Fruit fly (Drosophila melanogaster): ENCODE measurements around the gene CG9662.

The CG9662 gene

dm6 chr2L:3346483-3346839, 30.1 kb downstream of the CG9662 start:
- no peak for TF ChIP-seq EcR (GFP tag; optimal IDR thresholded peaks at IDR 0.05)
- TF ChIP-seq CG4496 (GFP tag; IDR thresholded peaks at IDR 0.05): no peak
- no peak for TF ChIP-seq CG8159 (tag; optimal IDR thresholded peaks at IDR 0.05)
- TF ChIP-seq CG13204 (GFP tag; optimal IDR thresholded peaks at IDR 0.05): no peak
- no peak for TF ChIP-seq CG10348 (GFP tag; IDR thresholded peaks at IDR 0.05)
- TF ChIP-seq CG34367 (tag; optimal IDR thresholded peaks at IDR 0.05): no peak
- TF ChIP-seq CG32121 (GFP tag; IDR thresholded peaks at IDR 0.05): no peak
- TF ChIP-seq D1 (tag; optimal IDR thresholded peaks at IDR 0.05): no peak
- TF ChIP-seq Ets98B (GFP tag; IDR thresholded peaks at IDR 0.05): no peak
- TF ChIP-seq fd96Ca (GFP tag; IDR thresholded peaks at IDR 0.05): no peak
- no peak for TF ChIP-seq Snoo (tag; optimal IDR thresholded peaks at IDR 0.05)
- TF ChIP-seq Pif1A (GFP tag; optimal IDR thresholded peaks at IDR 0.05): no peak
- no peak for TF ChIP-seq CG17806 (tag; optimal IDR thresholded peaks at IDR 0.05)
- no peak for TF ChIP-seq CG9948 (tag; optimal IDR thresholded peaks at IDR 0.05)
- no peak for TF ChIP-seq rn (GFP tag; IDR thresholded peaks at IDR 0.05)
- TF ChIP-seq CG12605 (GFP tag; IDR thresholded peaks at IDR 0.05): no peak

dm6 chr2L:3345763-3346482, 30.6 kb downstream of the CG9662 start:
- TF ChIP-seq CG12605 (GFP tag; IDR thresholded peaks at IDR 0.05) (peak; percentile 61), CG15710 (tag; optimal IDR thresholded peaks at IDR 0.05) (peak; percentile 48), CG17806 (tag; optimal IDR thresholded peaks at IDR 0.05) (peak; percentile 83), Snoo (tag; optimal IDR thresholded peaks at IDR 0.05) (peak; percentile 78), CG9948 (tag; optimal IDR thresholded peaks at IDR 0.05) (peak; percentile 85), CG13204 (GFP tag; optimal IDR thresholded peaks at IDR 0.05) (peak; percentile 63), Pif1A (GFP tag; optimal IDR thresholded peaks at IDR 0.05) (peak; percentile 89), CG8159 (tag; optimal IDR thresholded peaks at IDR 0.05) (peak; percentile 74), D1 (tag; optimal IDR thresholded peaks at IDR 0.05) (no peak), EcR (GFP tag; optimal IDR thresholded peaks at IDR 0.05) (peak; percentile 99), Ets98B (GFP tag; IDR thresholded peaks at IDR 0.05) (peak; percentile 83), CG10348 (GFP tag; IDR thresholded peaks at IDR 0.05) (no peak), gl (tag; optimal IDR thresholded peaks at IDR 0.05) (peak; percentile 31), CG32121 (GFP tag; IDR thresholded peaks at IDR 0.05) (peak; percentile 78), CG8301 (tag; optimal IDR thresholded peaks at IDR 0.05) (peak; percentile 86), rn (GFP tag; IDR thresholded peaks at IDR 0.05) (peak; percentile 76), CG14655 (GFP tag; optimal IDR thresholded peaks at IDR 0.05) (peak; percentile 89), CG34367 (tag; optimal IDR thresholded peaks at IDR 0.05) (peak; percentile 72), Pif1B (GFP tag; optimal IDR thresholded peaks at IDR 0.05) (peak; percentile 83), CG4496 (GFP tag; IDR thresholded peaks at IDR 0.05) (peak; percentile 87), fd96Ca (GFP tag; IDR thresholded peaks at IDR 0.05) (peak; percentile 83)

- TF ChIP-seq CG10348 (GFP tag; IDR thresholded peaks at IDR 0.05): no peak
- TF ChIP-seq fd96Ca (GFP tag; IDR thresholded peaks at IDR 0.05): no peak
- no peak for TF ChIP-seq gl (tag; optimal IDR thresholded peaks at IDR 0.05)
- TF ChIP-seq CG8301 (tag; optimal IDR thresholded peaks at IDR 0.05): no peak
- TF ChIP-seq CG12605 (GFP tag; IDR thresholded peaks at IDR 0.05): no peak
- no peak for TF ChIP-seq CG8159 (tag; optimal IDR thresholded peaks at IDR 0.05)
Measured at dm6 chr2L:3342369-3342768, 34.2 kb downstream of the CG9662 start.

DNA sequence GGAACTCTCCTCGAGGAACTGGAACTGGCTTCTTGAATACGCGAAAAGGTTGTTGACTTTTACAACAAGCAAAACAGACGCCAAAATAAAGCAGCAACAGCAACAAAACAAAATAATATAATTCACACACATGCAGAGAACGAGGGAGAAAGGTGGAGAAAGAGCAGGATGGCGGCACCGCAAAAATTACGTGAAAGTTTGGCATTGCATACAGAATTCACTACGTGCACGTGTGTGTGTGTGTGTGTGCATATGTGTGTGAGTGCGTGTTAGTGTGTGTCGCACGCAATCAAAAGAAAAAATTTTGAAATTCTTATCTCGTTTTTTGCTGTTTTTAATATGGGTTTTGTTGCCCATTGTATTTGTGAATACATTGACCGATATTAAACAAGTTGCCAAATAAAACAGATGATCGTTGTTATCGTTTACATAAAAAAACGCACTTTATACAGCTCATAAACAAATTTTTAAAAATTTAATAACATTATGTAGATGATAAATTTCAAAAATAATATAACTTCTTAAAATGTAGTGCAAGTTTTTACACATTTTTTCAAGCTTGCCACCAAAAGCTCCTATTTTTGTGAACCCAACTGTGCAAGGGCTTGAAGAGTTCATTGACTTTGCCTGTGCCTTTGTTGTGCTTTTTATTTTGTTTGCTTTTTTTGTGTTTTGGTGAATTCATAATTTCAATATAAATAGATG, 35.2 kb downstream of the CG9662 start:
- TF ChIP-seq CG9948 (tag; optimal IDR thresholded peaks at IDR 0.05) (peak; percentile 17), CG34367 (tag; optimal IDR thresholded peaks at IDR 0.05) (no peak), Ets98B (GFP tag; IDR thresholded peaks at IDR 0.05) (no peak), CG15710 (tag; optimal IDR thresholded peaks at IDR 0.05) (peak; percentile 7), CG14655 (GFP tag; optimal IDR thresholded peaks at IDR 0.05) (peak; percentile 2), Snoo (tag; optimal IDR thresholded peaks at IDR 0.05) (peak; percentile 87), EcR (GFP tag; optimal IDR thresholded peaks at IDR 0.05) (peak; percentile 52), CG17806 (tag; optimal IDR thresholded peaks at IDR 0.05) (peak; percentile 33)

DNA sequence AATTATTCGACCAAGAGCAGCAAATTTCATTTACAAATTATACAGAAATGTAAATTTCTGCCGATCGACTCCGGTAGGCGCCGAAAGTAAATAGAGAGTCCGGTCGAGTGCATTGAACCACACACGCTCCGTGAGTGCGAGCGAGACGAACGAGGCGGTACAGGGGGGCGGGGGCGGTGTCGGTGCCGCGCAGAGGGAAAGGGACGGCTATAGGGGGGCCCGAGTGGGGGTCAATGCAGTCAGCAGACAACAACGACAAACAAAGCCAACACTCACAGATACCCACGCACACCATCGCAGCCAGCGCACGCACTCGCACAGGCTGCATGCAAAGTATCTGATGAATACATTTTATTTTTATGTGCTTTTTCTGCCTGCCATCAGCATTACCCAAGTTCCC, 37.1 kb downstream of the CG9662 start:
- TF ChIP-seq CG34367 (tag; optimal IDR thresholded peaks at IDR 0.05) (no peak), CG4496 (GFP tag; IDR thresholded peaks at IDR 0.05) (peak; percentile 57), Ets98B (GFP tag; IDR thresholded peaks at IDR 0.05) (peak; percentile 8), Snoo (tag; optimal IDR thresholded peaks at IDR 0.05) (no peak), CG14655 (GFP tag; optimal IDR thresholded peaks at IDR 0.05) (no peak), CG13204 (GFP tag; optimal IDR thresholded peaks at IDR 0.05) (peak; percentile 91), fd96Ca (GFP tag; IDR thresholded peaks at IDR 0.05) (peak; percentile 57; the same call in 1 of the 3 replicates), D1 (tag; optimal IDR thresholded peaks at IDR 0.05) (no peak), rn (GFP tag; IDR thresholded peaks at IDR 0.05) (0 out of 2 replicates have a peak, but pooled peaks have one; percentile 9), CG12605 (GFP tag; IDR thresholded peaks at IDR 0.05) (peak; percentile 42; the same call in 1 of the 2 replicates), CG32121 (GFP tag; IDR thresholded peaks at IDR 0.05) (peak; percentile 63; the same call in 1 of the 2 replicates), EcR (GFP tag; optimal IDR thresholded peaks at IDR 0.05) (peak; percentile 99)
